Worm (Caenorhabditis elegans) whole organism, late embryonic: ENCODE measurements around the gene mct-4.

Experiments used
- C08G9.2 ChIP-seq: sonication (generic microtip); optimal IDR thresholded peaks from 2 replicates; lab custom pipeline; 2016; ENCODE audit warnings: mild to moderate bottlenecking, missing genetic modification characterization, moderate library complexity, missing compliant biosample characterization
- Y22D7AL.16 ChIP-seq: sonication (generic microtip); optimal IDR thresholded peaks from 2 replicates; lab custom pipeline; 2016; ENCODE audit warnings: missing genetic modification characterization, missing compliant biosample characterization
- ama-1 ChIP-seq: fragments of 150-350 bp; optimal IDR thresholded peaks from 2 replicates; lab custom pipeline; 2014
- ceh-19 ChIP-seq: fragments of 200-800 bp; sonication (Bioruptor generic); optimal IDR thresholded peaks from 2 replicates; lab custom pipeline; 2018; ENCODE audit warnings: mild to moderate bottlenecking, missing genetic modification characterization, missing compliant biosample characterization
- ceh-2 ChIP-seq: sonication (generic microtip); optimal IDR thresholded peaks from 2 replicates; lab custom pipeline; 2016; ENCODE audit warnings: missing genotype, missing genetic modification characterization, missing compliant biosample characterization
- ceh-34 ChIP-seq: sonication (generic microtip); optimal IDR thresholded peaks from 2 replicates; lab custom pipeline; 2016; ENCODE audit warnings: mild to moderate bottlenecking, missing genetic modification characterization, missing compliant biosample characterization
- che-1 ChIP-seq: sonication (generic microtip); optimal IDR thresholded peaks from 2 replicates; lab custom pipeline; 2016; ENCODE audit warnings: mild to moderate bottlenecking, missing genetic modification characterization, missing compliant biosample characterization
- dmd-4 ChIP-seq: sonication (generic microtip); optimal IDR thresholded peaks from 2 replicates; lab custom pipeline; 2016; ENCODE audit warnings: borderline replicate concordance, missing genetic modification characterization, missing compliant biosample characterization
- elt-2 ChIP-seq: sonication (generic microtip); optimal IDR thresholded peaks from 2 replicates; lab custom pipeline; 2016; ENCODE audit warnings: missing genetic modification reagents, missing genetic modification characterization, missing compliant biosample characterization
- ets-4 ChIP-seq: sonication (generic microtip); optimal IDR thresholded peaks from 2 replicates; lab custom pipeline; 2016; ENCODE audit warnings: missing genetic modification characterization, missing compliant biosample characterization
- eyg-1 ChIP-seq: sonication (generic microtip); optimal IDR thresholded peaks from 2 replicates; lab custom pipeline; 2016; ENCODE audit warnings: missing genotype, missing genetic modification characterization, missing compliant biosample characterization
- fax-1 ChIP-seq: sonication (generic microtip); optimal IDR thresholded peaks from 2 replicates; lab custom pipeline; 2016; ENCODE audit warnings: missing genotype, missing genetic modification characterization, missing compliant biosample characterization
- fkh-10 ChIP-seq: fragments of 150-350 bp; optimal IDR thresholded peaks from 2 replicates; lab custom pipeline; 2014; ENCODE audit warnings: missing biosample characterization, missing genetic modification reagents, missing genetic modification characterization
- gmeb-2 ChIP-seq: sonication (generic microtip); optimal IDR thresholded peaks from 2 replicates; lab custom pipeline; 2016; ENCODE audit warnings: missing genetic modification characterization, inconsistent platforms, missing compliant biosample characterization
- hlh-15 ChIP-seq: sonication (generic microtip); optimal IDR thresholded peaks from 2 replicates; lab custom pipeline; 2016; ENCODE audit warnings: missing genetic modification characterization, missing compliant biosample characterization
- hlh-30 ChIP-seq: sonication (generic microtip); optimal IDR thresholded peaks from 2 replicates; lab custom pipeline; 2017; ENCODE audit warnings: antibody characterized with exemption, missing genetic modification characterization, missing compliant biosample characterization; ENCODE audit not compliant: insufficient read depth
- lim-6 ChIP-seq: sonication (generic microtip); optimal IDR thresholded peaks from 2 replicates; lab custom pipeline; 2016; ENCODE audit warnings: missing genetic modification characterization, missing compliant biosample characterization
- lin-11 ChIP-seq: fragments of 200-800 bp; sonication (Bioruptor generic); optimal IDR thresholded peaks from 2 replicates; lab custom pipeline; 2018; ENCODE audit warnings: mild to moderate bottlenecking, missing genetic modification characterization, missing compliant biosample characterization
- madf-2 ChIP-seq: sonication (generic microtip); optimal IDR thresholded peaks from 2 replicates; lab custom pipeline; 2017; ENCODE audit warnings: missing genetic modification characterization, missing compliant biosample characterization
- nfya-1 ChIP-seq: sonication (generic microtip); optimal IDR thresholded peaks from 2 replicates; lab custom pipeline; 2017; ENCODE audit warnings: missing genetic modification characterization, mild to moderate bottlenecking, missing compliant biosample characterization, antibody characterized with exemption, moderate library complexity
- nhr-232 ChIP-seq: sonication (generic microtip); optimal IDR thresholded peaks from 2 replicates; lab custom pipeline; 2016; ENCODE audit warnings: missing genetic modification characterization, missing compliant biosample characterization
- pag-3 ChIP-seq: sonication (generic microtip); optimal IDR thresholded peaks from 2 replicates; lab custom pipeline; 2016; ENCODE audit warnings: missing compliant biosample characterization, missing genetic modification characterization, borderline replicate concordance
- pat-9 ChIP-seq: fragments of 200-800 bp; sonication (Bioruptor generic); optimal IDR thresholded peaks from 2 replicates; lab custom pipeline; 2018; ENCODE audit warnings: mild to moderate bottlenecking, missing genetic modification characterization, moderate library complexity, missing compliant biosample characterization
- ref-2 ChIP-seq: sonication (generic microtip); optimal IDR thresholded peaks from 2 replicates; lab custom pipeline; 2016; ENCODE audit warnings: missing genetic modification characterization, missing compliant biosample characterization
- rnt-1 ChIP-seq: sonication (generic microtip); optimal IDR thresholded peaks from 2 replicates; lab custom pipeline; 2016; ENCODE audit warnings: missing genetic modification characterization, missing compliant biosample characterization
- sdc-2 ChIP-seq: sonication (generic microtip); optimal IDR thresholded peaks from 2 replicates; lab custom pipeline; 2016; ENCODE audit warnings: missing genotype, missing genetic modification characterization, missing compliant biosample characterization
- sox-2 ChIP-seq: fragments of 200-800 bp; sonication (Bioruptor generic); IDR thresholded peaks from 2 replicates; pipeline ENCODE4 v1.3.6; 2022; ENCODE audit warnings: missing genetic modification reagents, missing genetic modification characterization, missing compliant biosample characterization
- unc-42 ChIP-seq: sonication (generic microtip); optimal IDR thresholded peaks from 2 replicates; lab custom pipeline; 2016; ENCODE audit warnings: missing genotype, missing genetic modification characterization, missing compliant biosample characterization
- unc-55 ChIP-seq: sonication (generic microtip); optimal IDR thresholded peaks from 2 replicates; lab custom pipeline; 2017; ENCODE audit warnings: missing biosample characterization, missing genetic modification reagents, missing genetic modification characterization
- unc-86 ChIP-seq: sonication (generic microtip); optimal IDR thresholded peaks from 2 replicates; lab custom pipeline; 2016; ENCODE audit warnings: missing genetic modification characterization, missing compliant biosample characterization
- zip-5 ChIP-seq: sonication (generic microtip); optimal IDR thresholded peaks from 2 replicates; lab custom pipeline; 2016; ENCODE audit warnings: missing genetic modification characterization, missing compliant biosample characterization
- ztf-16 ChIP-seq: sonication (generic microtip); optimal IDR thresholded peaks from 2 replicates; lab custom pipeline; 2017; ENCODE audit warnings: missing genetic modification characterization, missing compliant biosample characterization

mct-4 gene

ce11 chrX:4928118-4928517 is 1.4 kb downstream of the mct-4 start:
- TF ChIP-seq Y22D7AL.16 (no peak), eyg-1 (tag; lab: Kevin White, UChicago) (no peak), zip-5 (tag; lab: Kevin White, UChicago) (no peak), sdc-2 (tag; lab: Kevin White, UChicago) (no peak), ceh-34 (tag; lab: Kevin White, UChicago) (no peak), lim-6 (tag; lab: Kevin White, UChicago) (no peak), unc-42 (tag; lab: Kevin White, UChicago) (no peak), hlh-15 (no peak), hlh-30 (tag; lab: Kevin White, UChicago) (no peak), ceh-19 (GFP tag; lab: Kevin White, UChicago) (no peak), lin-11 (tag; lab: Kevin White, UChicago) (no peak), sox-2 (GFP tag; lab: Robert Waterston, UW) (no peak), ama-1 (lab: Kevin White, UChicago) (no peak), unc-86 (tag; lab: Kevin White, UChicago) (no peak), ref-2 (tag; lab: Kevin White, UChicago) (no peak), dmd-4 (tag; lab: Kevin White, UChicago) (no peak)
- TF ChIP-seq, all 69 proteins: peak for 0

DNA sequence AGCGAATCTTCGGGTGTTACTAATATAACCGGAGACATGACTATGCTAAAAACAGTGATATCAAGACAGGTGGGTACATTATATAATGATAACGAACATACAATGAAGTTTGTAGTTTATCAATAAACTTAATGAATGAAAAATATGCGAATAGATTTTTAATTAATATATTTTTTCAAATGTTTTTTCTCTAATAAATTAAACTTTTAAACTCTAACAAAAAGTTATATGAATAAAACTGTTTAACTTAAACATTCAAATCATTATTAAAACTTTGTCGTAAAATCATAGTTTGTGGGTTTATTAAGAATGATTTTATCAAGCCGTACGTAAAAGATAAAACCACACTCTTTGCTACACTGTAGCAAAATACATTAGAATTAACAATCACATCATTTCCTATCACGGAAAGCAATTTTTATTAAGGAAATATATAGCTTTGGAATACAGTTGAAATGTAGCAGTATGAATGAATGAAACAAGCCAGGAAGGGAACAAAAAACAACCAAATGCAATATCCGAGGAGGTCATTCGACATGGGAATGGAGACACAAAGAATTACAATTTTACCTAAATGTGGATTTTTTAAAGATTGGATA is 8.5 kb downstream of the mct-4 start, which contains the start of gene K05B2.4:
Gene K05B2.4, minus strand, starts transcription at position 51 of the 599 bp plus-strand sequence.
- TF ChIP-seq nhr-232 (tag; lab: Kevin White, UChicago) (no peak), ztf-16 (tag; lab: Kevin White, UChicago) (no peak), elt-2 (tag; lab: Kevin White, UChicago) (peak; percentile 24)

DNA sequence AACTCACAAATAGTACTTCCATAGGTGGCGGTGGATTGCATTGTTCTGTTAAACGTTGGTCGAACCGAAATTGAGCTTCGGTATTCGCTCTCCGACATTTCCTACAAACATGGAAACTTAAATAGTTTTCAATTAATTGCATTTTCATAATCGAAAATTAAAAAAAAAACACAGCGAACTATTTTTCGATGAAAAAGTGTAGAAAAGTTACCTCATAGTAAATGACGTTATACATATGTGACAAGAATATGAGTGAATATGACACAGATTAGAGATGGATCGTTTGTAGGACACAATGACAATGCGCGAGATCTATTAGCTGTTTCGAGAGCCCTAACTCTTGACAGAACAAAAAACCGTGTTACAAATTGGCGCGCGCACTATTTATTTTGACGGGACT is 13.7 kb downstream of the mct-4 start, which contains the start of gene ifa-4:
Gene ifa-4, minus strand, starts transcription at position 101 of the 400 bp plus-strand sequence.
- TF ChIP-seq pag-3 (tag; lab: Kevin White, UChicago): no peak
- no peak for TF ChIP-seq che-1 (tag; lab: Kevin White, UChicago)

DNA sequence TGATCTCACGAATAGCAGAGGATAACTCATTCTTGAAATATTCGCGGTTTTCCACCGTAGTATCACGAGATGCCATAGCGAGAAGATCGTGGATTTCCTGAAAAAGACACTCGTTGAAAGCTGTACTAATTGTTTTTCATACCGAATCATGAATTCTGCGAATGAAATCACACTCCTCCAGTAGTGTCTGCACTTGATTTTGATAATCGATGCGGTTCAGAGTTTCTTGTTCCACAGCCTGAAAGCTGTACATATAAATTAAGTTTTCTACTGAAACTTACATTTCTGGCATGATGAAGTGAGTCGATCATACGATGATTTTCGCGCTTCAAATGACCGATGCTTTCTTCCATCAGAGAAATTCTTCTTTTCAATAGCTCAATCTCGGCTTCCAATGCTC is 15.1 kb downstream of the mct-4 start:
- no peak for TF ChIP-seq ets-4 (tag; lab: Kevin White, UChicago)

ce11 chrX:4911287-4911876 is 18.2 kb downstream of the mct-4 start:
- TF ChIP-seq unc-86 (tag; lab: Kevin White, UChicago) (no peak), ceh-34 (tag; lab: Kevin White, UChicago) (no peak), fkh-10 (GFP tag; lab: Kevin White, UChicago) (no peak), elt-2 (tag; lab: Kevin White, UChicago) (peak; percentile 68), madf-2 (tag; lab: Kevin White, UChicago) (no peak)

DNA sequence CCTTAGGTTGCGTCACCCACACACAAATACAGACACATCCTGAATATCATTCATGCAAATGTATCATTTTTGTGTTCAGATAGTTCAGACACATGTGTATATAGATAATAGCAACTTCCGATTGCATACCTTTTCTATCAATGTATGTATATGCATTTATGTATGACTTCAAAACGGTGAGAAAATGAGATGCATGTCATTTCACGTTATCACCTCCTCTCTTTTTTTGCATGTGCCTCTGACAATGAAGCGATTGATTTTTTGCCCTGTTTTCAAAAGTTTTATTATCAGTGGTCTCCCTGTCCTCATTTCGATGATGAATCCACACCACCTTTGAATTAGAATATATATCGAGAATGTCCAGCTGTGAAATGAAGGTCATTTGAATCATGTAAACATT is 23.8 kb downstream of the mct-4 start, which contains the start of gene K05B2.2:
Gene K05B2.2, plus strand, starts transcription at position 278 of the 400 bp plus-strand sequence.
- TF ChIP-seq ceh-2 (tag; lab: Kevin White, UChicago) (no peak), fax-1 (tag; lab: Kevin White, UChicago) (no peak), hlh-15 (no peak), gmeb-2 (tag; lab: Kevin White, UChicago) (no peak), rnt-1 (tag; lab: Kevin White, UChicago) (no peak), nfya-1 (no peak), C08G9.2 (tag; lab: Kevin White, UChicago) (no peak), fkh-10 (GFP tag; lab: Kevin White, UChicago) (no peak), unc-55 (GFP tag; lab: Kevin White, UChicago) (no peak), ceh-34 (tag; lab: Kevin White, UChicago) (no peak), pat-9 (tag; lab: Kevin White, UChicago) (no peak)
